Worm (Caenorhabditis elegans) whole organism, midembryonic: Measurements from ENCODE around the gene enee-1.

Source experiments
- klf-2 ChIP-seq: fragments of 200-800 bp; sonication (Bioruptor generic); conservative IDR thresholded peaks from 2 replicates; pipeline ENCODE4 v1.3.6; 2022; ENCODE audit warnings: missing genetic modification reagents, missing genetic modification characterization, missing compliant biosample characterization
- med-1 ChIP-seq: sonication (generic microtip); optimal IDR thresholded peaks from 2 replicates; lab custom pipeline; 2017; ENCODE audit warnings: missing genetic modification characterization, mild to moderate bottlenecking, missing compliant biosample characterization, antibody characterized with exemption, missing genetic modification reagents; ENCODE audit not compliant: insufficient read depth
- tab-1 ChIP-seq: fragments of 200-800 bp; sonication (Bioruptor generic); IDR thresholded peaks from 2 replicates; pipeline ENCODE4 v1.3.6; 2022; ENCODE audit warnings: missing genetic modification characterization, missing compliant biosample characterization
- ztf-29 ChIP-seq: fragments of 200-800 bp; sonication (Bioruptor generic); IDR thresholded peaks from 2 replicates; pipeline ENCODE4 v1.3.6; 2022; ENCODE audit warnings: missing genetic modification reagents, missing genetic modification characterization, missing compliant biosample characterization

DNA sequence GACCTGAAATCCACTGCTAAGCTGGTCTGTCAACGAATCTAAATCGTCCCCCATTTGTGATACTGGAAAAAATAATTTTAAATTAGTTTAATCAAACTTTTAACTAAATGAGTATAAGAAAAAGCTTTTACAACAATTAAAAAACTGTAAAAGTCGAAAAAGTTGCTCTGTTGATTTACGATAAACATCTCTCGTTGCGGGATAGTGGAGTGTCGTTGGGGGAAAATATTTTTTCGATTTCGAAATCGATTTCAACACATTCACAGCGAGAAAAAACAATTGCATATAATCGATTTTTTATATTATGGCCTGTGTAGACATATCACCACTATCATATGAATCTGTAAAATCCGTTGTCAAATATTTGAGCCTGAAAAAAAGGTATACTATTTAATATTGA is 7.1 kb downstream of the enee-1 start, which contains the start of the genes F23F1.5 and fbxc-54:
- TF ChIP-seq ztf-29 (no peak), klf-2 (no peak), med-1 (no peak), tab-1 (GFP tag; lab: Robert Waterston, UW) (no peak)
